Worm (Caenorhabditis elegans) whole organism, L1 larva: ENCODE results near the gene F09B12.3.

Source experiments
- C16A3.4 ChIP-seq: fragments of 150-350 bp; optimal IDR thresholded peaks from 2 replicates; lab custom pipeline; 2014; ENCODE audit warnings: missing biosample characterization, missing genetic modification characterization
- alr-1 ChIP-seq: fragments of 200-800 bp; sonication (Bioruptor generic); optimal IDR thresholded peaks from 2 replicates; lab custom pipeline; 2018; ENCODE audit warnings: borderline replicate concordance, mild to moderate bottlenecking, missing genetic modification characterization, missing compliant biosample characterization
- blmp-1 ChIP-seq: fragments of 150-350 bp; optimal IDR thresholded peaks from 2 replicates; lab custom pipeline; 2014; ENCODE audit warnings: missing biosample characterization, missing genetic modification characterization
- ceh-63 ChIP-seq: fragments of 200-800 bp; sonication (Bioruptor generic); optimal IDR thresholded peaks from 2 replicates; lab custom pipeline; 2018; ENCODE audit warnings: mild to moderate bottlenecking, missing genetic modification characterization, missing compliant biosample characterization
- ceh-82 ChIP-seq, 3 experiments: fragments of 150-350 bp in 1 of 3; sonication (generic microtip) in 2 of 3; optimal IDR thresholded peaks; 2 replicates each; lab custom pipeline; 2014 to 2017; ENCODE audit warnings: missing biosample characterization in 3 of 3, missing genetic modification characterization in 3 of 3
- dpl-1 ChIP-seq, 3 experiments: fragments of 150-350 bp in 2 of 3; sonication (generic microtip) in 1 of 3; optimal IDR thresholded peaks; 2 replicates each; lab custom pipeline; 2014 to 2017; ENCODE audit warnings: missing biosample characterization in 3 of 3, missing genetic modification characterization in 3 of 3, missing genetic modification reagents in 3 of 3
- efl-1 ChIP-seq, 4 experiments: fragments of 150-350 bp; optimal IDR thresholded peaks in 3 of 4; peaks in 1 of 4; 1 replicate in 1 of 4; 2 replicates in 3 of 4; lab custom pipeline; 2014; ENCODE audit warnings: missing biosample characterization in 2 of 4, missing genetic modification characterization in 2 of 4, missing genetic modification reagents in 2 of 4
- elt-2 ChIP-seq: sonication (generic microtip); optimal IDR thresholded peaks from 2 replicates; lab custom pipeline; 2016; ENCODE audit warnings: missing genetic modification characterization, mild to moderate bottlenecking, inconsistent platforms, missing compliant biosample characterization, missing genetic modification reagents
- ets-5 ChIP-seq: fragments of 200-800 bp; sonication (Bioruptor generic); IDR thresholded peaks from 2 replicates; pipeline ENCODE4 v1.3.6; 2022; ENCODE audit warnings: missing genetic modification characterization, missing compliant biosample characterization
- fkh-10 ChIP-seq: sonication (generic microtip); optimal IDR thresholded peaks from 2 replicates; lab custom pipeline; 2017; ENCODE audit warnings: missing biosample characterization, missing genetic modification reagents, missing genetic modification characterization
- fkh-8 ChIP-seq: sonication (generic microtip); optimal IDR thresholded peaks from 2 replicates; lab custom pipeline; 2016; ENCODE audit warnings: mild to moderate bottlenecking, missing genetic modification characterization, missing compliant biosample characterization
- grh-1 ChIP-seq: fragments of 200-800 bp; sonication (Bioruptor generic); IDR thresholded peaks from 2 replicates; pipeline ENCODE4 v1.3.6; 2022; ENCODE audit warnings: missing genetic modification reagents, missing genetic modification characterization, missing compliant biosample characterization
- hlh-17 ChIP-seq: fragments of 200-800 bp; sonication (Bioruptor generic); optimal IDR thresholded peaks from 2 replicates; lab custom pipeline; 2018; ENCODE audit warnings: missing genetic modification characterization, mild to moderate bottlenecking, missing compliant biosample characterization, moderate library complexity, borderline replicate concordance
- hlh-4 ChIP-seq: sonication (generic microtip); optimal IDR thresholded peaks from 2 replicates; lab custom pipeline; 2016; ENCODE audit warnings: mild to moderate bottlenecking, missing genetic modification characterization, missing compliant biosample characterization
- mep-1 ChIP-seq: fragments of 150-350 bp; optimal IDR thresholded peaks from 2 replicates; lab custom pipeline; 2014; ENCODE audit warnings: missing biosample characterization, missing genetic modification characterization
- nhr-19 ChIP-seq: fragments of 200-800 bp; sonication (Bioruptor generic); conservative IDR thresholded peaks from 2 replicates; pipeline ENCODE4 v1.3.6; 2022; ENCODE audit warnings: missing genetic modification characterization, missing compliant biosample characterization
- nhr-47 ChIP-seq: sonication (generic microtip); optimal IDR thresholded peaks from 2 replicates; lab custom pipeline; 2016; ENCODE audit warnings: mild to moderate bottlenecking, missing genetic modification characterization, moderate library complexity, missing compliant biosample characterization
- nhr-90 ChIP-seq: sonication (generic microtip); optimal IDR thresholded peaks from 2 replicates; lab custom pipeline; 2016; ENCODE audit warnings: mild to moderate bottlenecking, missing genetic modification characterization, missing compliant biosample characterization; ENCODE audit not compliant: poor library complexity
- pag-3 ChIP-seq: sonication (generic microtip); optimal IDR thresholded peaks from 2 replicates; lab custom pipeline; 2017; ENCODE audit warnings: missing genetic modification characterization, mild to moderate bottlenecking, missing compliant biosample characterization, antibody characterized with exemption, borderline replicate concordance; ENCODE audit not compliant: insufficient read depth
- pqm-1 ChIP-seq: sonication (generic microtip); optimal IDR thresholded peaks from 3 replicates; lab custom pipeline; 2017; ENCODE audit warnings: missing biosample characterization, missing genetic modification characterization
- snpc-4 ChIP-seq: fragments of 150-350 bp; optimal IDR thresholded peaks from 2 replicates; lab custom pipeline; 2014; ENCODE audit warnings: missing biosample characterization, missing genetic modification characterization
- snu-23 ChIP-seq: sonication (generic microtip); optimal IDR thresholded peaks from 2 replicates; lab custom pipeline; 2016; ENCODE audit warnings: missing genetic modification characterization, missing compliant biosample characterization
- sup-37 ChIP-seq: fragments of 200-800 bp; sonication (Bioruptor generic); optimal IDR thresholded peaks from 2 replicates; lab custom pipeline; 2018; ENCODE audit warnings: mild to moderate bottlenecking, missing genetic modification characterization, missing compliant biosample characterization
- swsn-7 ChIP-seq: sonication (generic microtip); optimal IDR thresholded peaks from 2 replicates; lab custom pipeline; 2016; ENCODE audit warnings: missing genetic modification characterization, missing compliant biosample characterization
- tbx-2 ChIP-seq: sonication (generic microtip); optimal IDR thresholded peaks from 2 replicates; lab custom pipeline; 2016; ENCODE audit warnings: missing genetic modification characterization, missing compliant biosample characterization
- unc-130 ChIP-seq: fragments of 150-350 bp; optimal IDR thresholded peaks from 2 replicates; lab custom pipeline; 2017; ENCODE audit warnings: missing biosample characterization, missing genetic modification characterization, inconsistent platforms
- unc-62 ChIP-seq: fragments of 150-350 bp; optimal IDR thresholded peaks from 2 replicates; lab custom pipeline; 2014; ENCODE audit warnings: missing biosample characterization, missing genetic modification reagents, missing genetic modification characterization
- unc-86 ChIP-seq: sonication (generic microtip); optimal IDR thresholded peaks from 2 replicates; lab custom pipeline; 2016; ENCODE audit warnings: missing genetic modification characterization, missing compliant biosample characterization
- unc-98 ChIP-seq: fragments of 200-800 bp; sonication (Bioruptor generic); IDR thresholded peaks from 2 replicates; pipeline ENCODE4 v1.3.6; 2022; ENCODE audit warnings: missing genetic modification characterization, missing compliant biosample characterization
- xbp-1 ChIP-seq: sonication (generic microtip); optimal IDR thresholded peaks from 2 replicates; lab custom pipeline; 2016; ENCODE audit warnings: missing genetic modification characterization, missing compliant biosample characterization
- zag-1 ChIP-seq: fragments of 150-350 bp; optimal IDR thresholded peaks from 2 replicates; lab custom pipeline; 2014; ENCODE audit warnings: missing biosample characterization, missing genetic modification characterization
- zip-4 ChIP-seq: fragments of 200-800 bp; sonication (Bioruptor generic); optimal IDR thresholded peaks from 2 replicates; lab custom pipeline; 2018; ENCODE audit warnings: mild to moderate bottlenecking, missing genetic modification characterization, moderate library complexity, missing compliant biosample characterization
- ztf-11 ChIP-seq, 2 experiments: sonication (generic microtip); optimal IDR thresholded peaks; 2 replicates each; lab custom pipeline; 2016 to 2017; ENCODE audit warnings: missing genetic modification characterization in 2 of 2, missing biosample characterization in 1 of 2, missing compliant biosample characterization in 1 of 2

Gene F09B12.3

DNA sequence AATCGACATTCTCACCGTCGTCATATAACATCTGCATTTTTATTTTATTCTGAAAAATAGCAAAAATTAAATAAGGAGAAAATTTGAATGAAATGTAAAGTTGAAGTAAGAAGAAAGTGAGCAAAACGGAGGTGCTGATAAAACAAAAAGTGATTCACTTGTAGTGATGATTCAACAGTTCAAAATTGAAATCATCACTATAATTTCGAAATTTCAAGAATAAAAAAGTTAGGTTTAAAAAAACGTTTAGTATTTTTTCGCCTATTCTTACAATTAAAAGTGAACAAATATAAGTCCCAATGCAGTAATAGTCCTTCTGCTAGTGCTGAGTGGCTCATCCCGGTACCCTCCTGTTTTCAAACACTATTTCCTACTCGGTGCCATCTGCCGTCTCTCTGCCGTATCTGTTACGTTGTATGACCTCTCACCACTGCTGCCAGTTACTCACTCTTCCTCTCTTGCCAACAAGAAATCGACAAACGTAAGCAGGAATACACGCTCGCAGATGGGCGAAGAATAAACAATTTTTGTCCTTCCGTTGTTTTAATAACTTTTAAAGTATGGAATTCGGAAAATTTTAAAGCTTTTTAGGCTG, 2.7 kb upstream of the F09B12.3 start, which contains the start of gene dhhc-1 (continued):
- no peak for TF ChIP-seq hlh-4
- TF ChIP-seq alr-1, result no peak
- peak; percentile 42 for TF ChIP-seq blmp-1
- no peak for TF ChIP-seq unc-130 (tag; lab: Kevin White, UChicago)
- TF ChIP-seq hlh-17 (GFP tag; lab: Kevin White, UChicago), result no peak
- no peak for TF ChIP-seq unc-98 (GFP tag; lab: Robert Waterston, UW)
- no peak for TF ChIP-seq grh-1 (GFP tag; lab: Robert Waterston, UW)
- peak; percentile 24 for TF ChIP-seq xbp-1
- no peak for TF ChIP-seq C16A3.4 (tag; lab: Kevin White, UChicago)
- peak; percentile 50 for TF ChIP-seq swsn-7 (tag; lab: Kevin White, UChicago)
- no peak for TF ChIP-seq zag-1 (tag; lab: Kevin White, UChicago)
- TF ChIP-seq dpl-1 (GFP tag; optimal IDR thresholded peaks at IDR 0.05; lab: Kevin White, UChicago), result peak in 1 of 3 experiments; percentile 6
- no peak for TF ChIP-seq nhr-90 (tag; lab: Kevin White, UChicago)
- peak; percentile 35; the same call in 1 of the 2 replicates for TF ChIP-seq nhr-19 (GFP tag; lab: Robert Waterston, UW)
- peak; percentile 31 for TF ChIP-seq tbx-2
- no peak for TF ChIP-seq unc-86
- TF ChIP-seq elt-2 (tag; lab: Kevin White, UChicago), result no peak
- no peak for TF ChIP-seq fkh-8 (tag; lab: Kevin White, UChicago)
- no peak for TF ChIP-seq pqm-1 (tag; lab: Kevin White, UChicago)
- peak; percentile 63 for TF ChIP-seq pag-3 (tag; lab: Kevin White, UChicago)
- TF ChIP-seq sup-37 (GFP tag; lab: Kevin White, UChicago), result no peak
- no peak for TF ChIP-seq ets-5
- no peak for TF ChIP-seq snpc-4 (tag; lab: Kevin White, UChicago)
- no peak for TF ChIP-seq fkh-10 (GFP tag; lab: Kevin White, UChicago)
- peak; percentile 19 to 60 (median 28) for TF ChIP-seq ceh-82 (tag; optimal IDR thresholded peaks at IDR 0.05; lab: Kevin White, UChicago)
- TF ChIP-seq snu-23, result peak; percentile 68
- TF ChIP-seq nhr-47 (tag; lab: Kevin White, UChicago), result peak; percentile 29
- TF ChIP-seq unc-62 (GFP tag; lab: Kevin White, UChicago), result no peak

DNA sequence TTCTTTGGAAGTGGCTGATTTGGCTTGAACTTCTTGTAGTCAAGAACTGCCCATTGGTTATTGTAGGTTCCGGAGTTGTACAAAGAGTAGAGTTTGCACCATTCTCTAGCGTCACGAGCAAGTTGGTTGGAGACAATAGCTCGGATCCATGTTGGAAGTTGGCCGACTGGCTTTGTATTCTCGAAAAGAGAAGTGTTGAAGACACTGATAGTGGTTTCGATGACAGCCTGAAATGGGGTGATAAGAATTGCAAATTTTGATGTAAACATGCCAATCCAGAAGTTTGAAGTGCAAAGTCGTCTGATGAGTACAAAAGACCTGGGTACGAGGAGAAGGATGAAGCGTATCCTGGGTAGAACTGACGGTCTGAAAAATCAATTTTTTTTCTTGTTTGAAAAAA, 1.5 kb downstream of the F09B12.3 start:
- TF ChIP-seq hlh-17 (GFP tag; lab: Kevin White, UChicago) (no peak), snu-23 (no peak), mep-1 (tag; lab: Kevin White, UChicago) (no peak), ztf-11 (tag; optimal IDR thresholded peaks at IDR 0.05; lab: Kevin White, UChicago) (no peak), elt-2 (tag; lab: Kevin White, UChicago) (no peak), zip-4 (no peak), zag-1 (tag; lab: Kevin White, UChicago) (no peak), ceh-63 (GFP tag; lab: Kevin White, UChicago) (no peak)

- no peak for TF ChIP-seq hlh-4
- TF ChIP-seq sup-37 (GFP tag; lab: Kevin White, UChicago), result no peak
- no peak for TF ChIP-seq unc-130 (tag; lab: Kevin White, UChicago)
Measured at ce11 chrX:15094973-15095372, 2.8 kb downstream of the F09B12.3 start, which contains the start of gene F09B12.7. Gene F09B12.7, minus strand, starts transcription at chrX:15095073.

- TF ChIP-seq sup-37 (GFP tag; lab: Kevin White, UChicago) (no peak), efl-1 (optimal IDR thresholded peaks at IDR 0.05; lab: Kevin White, UChicago) (no peak), efl-1 (GFP tag; optimal IDR thresholded peaks at IDR 0.05 in 1 of 2; lab: Kevin White, UChicago) (peak in 1 of 2 experiments; percentile 87), snpc-4 (tag; lab: Kevin White, UChicago) (peak; percentile 74), swsn-7 (tag; lab: Kevin White, UChicago) (no peak)
Measured at ce11 chrX:15092775-15093386, 4.9 kb downstream of the F09B12.3 start.
